Worm (Caenorhabditis elegans) whole organism, mixed stage, embryonic: ENCODE results near the gene sru-30.

ENCODE experiments used
- M03D4.4 ChIP-seq: sonication (generic microtip); optimal IDR thresholded peaks from 2 replicates; lab custom pipeline; 2017; ENCODE audit warnings: mild to moderate bottlenecking, missing genetic modification characterization, missing compliant biosample characterization
- bed-3 ChIP-seq: fragments of 200-800 bp; sonication (Bioruptor generic); optimal IDR thresholded peaks from 3 replicates; lab custom pipeline; 2018; ENCODE audit warnings: mild to moderate bottlenecking, missing genetic modification characterization, moderate library complexity, missing compliant biosample characterization
- blmp-1 ChIP-seq: fragments of 150-350 bp; optimal IDR thresholded peaks from 2 replicates; lab custom pipeline; 2014; ENCODE audit warnings: missing biosample characterization, missing genetic modification characterization
- ceh-39 ChIP-seq: fragments of 150-350 bp; optimal IDR thresholded peaks from 2 replicates; lab custom pipeline; 2014; ENCODE audit warnings: missing biosample characterization, missing genetic modification characterization
- ceh-43 ChIP-seq: fragments of 200-800 bp; sonication (Bioruptor generic); optimal IDR thresholded peaks from 2 replicates; lab custom pipeline; 2018; ENCODE audit warnings: mild to moderate bottlenecking, missing genetic modification characterization, moderate library complexity, missing compliant biosample characterization
- ceh-83 ChIP-seq: fragments of 200-800 bp; sonication (Bioruptor generic); optimal IDR thresholded peaks from 2 replicates; lab custom pipeline; 2018; ENCODE audit warnings: mild to moderate bottlenecking, missing genetic modification characterization, missing compliant biosample characterization
- ces-1 ChIP-seq: fragments of 150-350 bp; optimal IDR thresholded peaks from 2 replicates; lab custom pipeline; 2014; ENCODE audit warnings: missing biosample characterization, missing genetic modification reagents, missing genetic modification characterization
- cnd-1 ChIP-seq: fragments of 200-800 bp; sonication (Bioruptor generic); optimal IDR thresholded peaks from 2 replicates; lab custom pipeline; 2018; ENCODE audit warnings: mild to moderate bottlenecking, missing genetic modification characterization, missing compliant biosample characterization
- drap-1 ChIP-seq: fragments of 200-800 bp; sonication (Bioruptor generic); optimal IDR thresholded peaks from 3 replicates; lab custom pipeline; 2018; ENCODE audit warnings: mild to moderate bottlenecking, missing genetic modification characterization, missing compliant biosample characterization
- elt-1 ChIP-seq: sonication (generic microtip); optimal IDR thresholded peaks from 2 replicates; lab custom pipeline; 2017; ENCODE audit warnings: missing genetic modification characterization, mild to moderate bottlenecking, missing compliant biosample characterization, antibody characterized with exemption, moderate library complexity, borderline replicate concordance; ENCODE audit not compliant: insufficient read depth
- elt-3 ChIP-seq: fragments of 150-350 bp; optimal IDR thresholded peaks from 2 replicates; lab custom pipeline; 2014; ENCODE audit warnings: missing biosample characterization, missing genetic modification characterization
- flh-1 ChIP-seq: fragments of 200-800 bp; sonication (Bioruptor generic); optimal IDR thresholded peaks from 2 replicates; lab custom pipeline; 2018; ENCODE audit warnings: mild to moderate bottlenecking, missing genetic modification characterization, moderate library complexity, missing compliant biosample characterization
- ham-2 ChIP-seq: fragments of 200-800 bp; sonication (Bioruptor generic); optimal IDR thresholded peaks from 2 replicates; lab custom pipeline; 2018; ENCODE audit warnings: mild to moderate bottlenecking, missing genetic modification characterization, missing compliant biosample characterization
- hlh-1 ChIP-seq: fragments of 150-350 bp; optimal IDR thresholded peaks from 2 replicates; lab custom pipeline; 2014; ENCODE audit warnings: missing biosample characterization, missing genetic modification reagents, missing genetic modification characterization
- lin-13 ChIP-seq: fragments of 150-350 bp; optimal IDR thresholded peaks from 2 replicates; lab custom pipeline; 2014; ENCODE audit warnings: missing biosample characterization, missing genetic modification characterization
- lin-32 ChIP-seq: fragments of 200-800 bp; sonication (Bioruptor generic); optimal IDR thresholded peaks from 2 replicates; lab custom pipeline; 2018; ENCODE audit warnings: mild to moderate bottlenecking, missing genetic modification characterization, missing compliant biosample characterization
- lsy-2 ChIP-seq: fragments of 150-350 bp; optimal IDR thresholded peaks from 2 replicates; lab custom pipeline; 2014; ENCODE audit warnings: missing biosample characterization, missing genetic modification characterization
- mab-5 ChIP-seq: fragments of 150-350 bp; optimal IDR thresholded peaks from 2 replicates; lab custom pipeline; 2014; ENCODE audit warnings: missing biosample characterization, missing genetic modification characterization
- mep-1 ChIP-seq: fragments of 150-350 bp; optimal IDR thresholded peaks from 2 replicates; lab custom pipeline; 2017; ENCODE audit warnings: missing biosample characterization, missing genetic modification reagents, missing genetic modification characterization, inconsistent platforms
- mls-2 ChIP-seq: sonication (generic microtip); optimal IDR thresholded peaks from 2 replicates; lab custom pipeline; 2016; ENCODE audit warnings: mild to moderate bottlenecking, missing genetic modification characterization, moderate library complexity, missing compliant biosample characterization
- nhr-2 ChIP-seq: fragments of 150-350 bp; optimal IDR thresholded peaks from 2 replicates; lab custom pipeline; 2014; ENCODE audit warnings: missing biosample characterization, missing genetic modification characterization
- nhr-28 ChIP-seq: fragments of 150-350 bp; optimal IDR thresholded peaks from 2 replicates; lab custom pipeline; 2014; ENCODE audit warnings: missing biosample characterization, missing genetic modification characterization
- nhr-76 ChIP-seq: sonication (generic microtip); optimal IDR thresholded peaks from 2 replicates; lab custom pipeline; 2017; ENCODE audit warnings: missing biosample characterization, missing genetic modification characterization
- pha-4 ChIP-seq: fragments of 150-350 bp; optimal IDR thresholded peaks from 2 replicates; lab custom pipeline; 2018; ENCODE audit warnings: missing biosample characterization, missing genetic modification reagents, missing genetic modification characterization
- sem-2 ChIP-seq: fragments of 200-800 bp; sonication (Bioruptor generic); optimal IDR thresholded peaks from 2 replicates; lab custom pipeline; 2018; ENCODE audit warnings: mild to moderate bottlenecking, missing genetic modification characterization, missing compliant biosample characterization
- snpc-4 ChIP-seq: fragments of 150-350 bp; optimal IDR thresholded peaks from 2 replicates; lab custom pipeline; 2014; ENCODE audit warnings: missing biosample characterization, missing genetic modification characterization
- sptf-1 ChIP-seq: sonication (generic microtip); optimal IDR thresholded peaks from 2 replicates; lab custom pipeline; 2017; ENCODE audit warnings: mild to moderate bottlenecking, missing genetic modification characterization, moderate library complexity, missing compliant biosample characterization
- tbx-8 ChIP-seq: fragments of 200-800 bp; sonication (Bioruptor generic); optimal IDR thresholded peaks from 2 replicates; lab custom pipeline; 2018; ENCODE audit warnings: mild to moderate bottlenecking, missing genetic modification characterization, moderate library complexity, missing compliant biosample characterization
- unc-120 ChIP-seq: sonication (generic microtip); optimal IDR thresholded peaks from 2 replicates; lab custom pipeline; 2017; ENCODE audit warnings: missing genetic modification characterization, missing compliant biosample characterization; ENCODE audit not compliant: poor library complexity, severe bottlenecking
- unc-62 ChIP-seq: fragments of 150-350 bp; optimal IDR thresholded peaks from 2 replicates; lab custom pipeline; 2014; ENCODE audit warnings: missing biosample characterization, missing genetic modification reagents, missing genetic modification characterization
- zip-8 ChIP-seq: fragments of 150-350 bp; optimal IDR thresholded peaks from 2 replicates; lab custom pipeline; 2014; ENCODE audit warnings: missing biosample characterization, missing genetic modification characterization
- ztf-11 ChIP-seq: fragments of 150-350 bp; optimal IDR thresholded peaks from 2 replicates; lab custom pipeline; 2014; ENCODE audit warnings: missing biosample characterization, missing genetic modification characterization

The sru-30 gene

DNA sequence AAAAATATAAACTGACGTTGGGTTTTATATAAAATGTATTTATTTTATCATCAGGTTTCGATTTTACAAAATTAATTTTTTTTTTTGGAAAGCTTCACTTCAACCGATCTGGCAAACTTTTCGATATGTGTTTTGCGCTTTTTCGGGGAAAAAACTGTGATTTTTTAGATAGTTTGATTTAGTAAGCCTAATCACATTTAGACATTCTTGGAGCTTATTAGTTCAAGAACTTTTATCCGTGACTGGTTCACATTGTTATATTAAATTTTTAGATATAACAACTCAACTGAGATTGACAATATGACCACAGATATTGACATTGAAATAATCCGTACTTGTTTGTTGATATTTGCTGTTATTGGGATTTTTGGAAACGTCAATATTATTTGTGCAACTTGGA, 24.1 kb downstream of the sru-30 start, which contains the start of gene srsx-21:
TSS of gene srsx-21 (plus strand) at position 301 of the 400 bp plus-strand sequence.
- TF ChIP-seq blmp-1 (no peak), flh-1 (GFP tag; lab: Kevin White, UChicago) (no peak), sptf-1 (tag; lab: Kevin White, UChicago) (no peak), mab-5 (tag; lab: Kevin White, UChicago) (no peak), nhr-2 (tag; lab: Kevin White, UChicago) (no peak), drap-1 (GFP tag; lab: Kevin White, UChicago) (no peak), nhr-76 (no peak), lsy-2 (tag; lab: Kevin White, UChicago) (no peak), ces-1 (no peak), snpc-4 (tag; lab: Kevin White, UChicago) (no peak)

DNA sequence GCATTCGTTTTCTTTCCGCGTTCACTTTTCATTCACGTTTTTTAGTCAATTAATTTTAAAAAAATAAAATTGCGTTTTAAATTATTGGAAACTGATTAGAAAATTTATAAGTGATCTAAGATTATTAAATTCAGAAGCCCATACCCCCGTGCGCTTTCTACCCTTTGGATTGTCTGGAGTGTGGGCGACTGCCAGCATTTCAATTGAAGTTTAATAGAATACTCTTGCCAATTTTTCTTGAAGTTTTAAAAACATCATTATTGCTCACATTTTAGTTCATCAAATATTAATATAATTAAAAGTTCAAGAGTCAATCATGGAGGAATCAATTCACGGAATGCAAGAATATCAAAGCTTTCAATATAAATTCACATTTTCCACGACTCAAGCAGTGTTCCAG, 27.7 kb downstream of the sru-30 start, which contains the start of gene sru-36:
TSS of gene sru-36 (plus strand) at position 301 of the 400 bp plus-strand sequence.
- TF ChIP-seq ces-1 = no peak
- no peak for TF ChIP-seq ceh-83 (GFP tag; lab: Kevin White, UChicago)
- no peak for TF ChIP-seq ceh-39
- no peak for TF ChIP-seq elt-3 (tag; lab: Kevin White, UChicago)
- no peak for TF ChIP-seq blmp-1
- TF ChIP-seq ham-2 (GFP tag; lab: Kevin White, UChicago) = no peak
- no peak for TF ChIP-seq lin-13
- no peak for TF ChIP-seq drap-1 (GFP tag; lab: Kevin White, UChicago)
- TF ChIP-seq nhr-28 (tag; lab: Kevin White, UChicago) = no peak
- no peak for TF ChIP-seq ceh-43 (GFP tag; lab: Kevin White, UChicago)
- TF ChIP-seq mep-1 (tag; lab: Kevin White, UChicago) = no peak
- no peak for TF ChIP-seq lsy-2 (tag; lab: Kevin White, UChicago)
- TF ChIP-seq zip-8 = no peak

DNA sequence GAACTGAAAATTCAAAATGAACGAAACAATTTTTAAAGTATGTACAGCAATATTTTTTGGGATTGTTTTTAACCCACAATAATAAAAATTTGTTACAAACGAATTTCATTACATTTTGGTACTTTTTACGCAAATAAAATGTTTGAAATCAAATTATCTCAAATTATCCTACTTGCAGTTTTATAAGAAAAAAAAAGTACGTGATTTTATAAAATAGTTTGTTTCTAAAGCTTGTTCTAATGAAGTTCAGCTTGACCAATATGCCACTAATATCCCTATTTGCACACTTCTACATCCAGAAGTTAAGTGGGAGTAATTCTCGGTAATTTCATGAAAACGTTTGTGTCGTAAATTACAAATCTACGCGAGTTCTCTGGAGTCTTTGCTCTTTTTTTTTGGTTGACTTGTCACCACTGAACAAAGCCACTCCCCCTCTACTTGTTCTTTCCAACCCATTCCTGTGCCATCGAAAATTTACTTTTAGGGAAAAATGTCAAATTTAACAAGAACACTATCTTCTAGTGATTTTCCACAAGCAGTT, 29.8 kb downstream of the sru-30 start, which contains the start of gene sru-8:
TSS of gene sru-8 (plus strand) at position 491 of the 541 bp plus-strand sequence.
- TF ChIP-seq unc-120 (tag; lab: Kevin White, UChicago) (no peak), ztf-11 (tag; lab: Kevin White, UChicago) (no peak), cnd-1 (tag; lab: Kevin White, UChicago) (no peak), ces-1 (no peak), blmp-1 (no peak), bed-3 (GFP tag; lab: Kevin White, UChicago) (no peak), ceh-43 (GFP tag; lab: Kevin White, UChicago) (no peak)

DNA sequence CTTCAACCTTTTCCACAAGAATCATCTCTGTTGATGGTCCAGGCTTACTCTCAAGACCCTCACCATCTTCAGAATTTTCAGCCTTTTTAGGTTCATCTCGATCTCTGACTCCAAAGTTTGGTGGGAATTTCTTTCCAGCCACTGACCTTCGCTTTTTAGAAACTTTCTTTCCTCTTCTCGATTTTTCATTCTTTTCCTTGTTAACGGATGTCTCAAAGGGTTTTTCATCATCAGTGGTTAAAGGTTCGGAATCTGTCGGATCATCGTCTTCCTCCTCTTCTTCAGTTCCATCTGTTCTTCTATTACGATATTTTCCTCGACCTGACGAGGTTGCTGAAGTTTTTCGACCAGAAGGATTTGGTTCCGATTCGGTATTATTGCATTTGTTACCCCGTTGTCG, 34.9 kb downstream of the sru-30 start:
- TF ChIP-seq ceh-39 = no peak
- TF ChIP-seq ces-1 = no peak
- no peak for TF ChIP-seq nhr-2 (tag; lab: Kevin White, UChicago)
- TF ChIP-seq tbx-8 = no peak
- no peak for TF ChIP-seq sptf-1 (tag; lab: Kevin White, UChicago)
- TF ChIP-seq ham-2 (GFP tag; lab: Kevin White, UChicago) = no peak
- no peak for TF ChIP-seq mep-1 (tag; lab: Kevin White, UChicago)
- no peak for TF ChIP-seq cnd-1 (tag; lab: Kevin White, UChicago)
- TF ChIP-seq sem-2 (GFP tag; lab: Kevin White, UChicago) = no peak
- no peak for TF ChIP-seq zip-8
- TF ChIP-seq elt-1 (tag; lab: Kevin White, UChicago) = no peak
- no peak for TF ChIP-seq bed-3 (GFP tag; lab: Kevin White, UChicago)
- TF ChIP-seq lin-32 (GFP tag; lab: Kevin White, UChicago) = no peak
- TF ChIP-seq M03D4.4 (tag; lab: Kevin White, UChicago) = no peak
- TF ChIP-seq lin-13 = no peak

DNA sequence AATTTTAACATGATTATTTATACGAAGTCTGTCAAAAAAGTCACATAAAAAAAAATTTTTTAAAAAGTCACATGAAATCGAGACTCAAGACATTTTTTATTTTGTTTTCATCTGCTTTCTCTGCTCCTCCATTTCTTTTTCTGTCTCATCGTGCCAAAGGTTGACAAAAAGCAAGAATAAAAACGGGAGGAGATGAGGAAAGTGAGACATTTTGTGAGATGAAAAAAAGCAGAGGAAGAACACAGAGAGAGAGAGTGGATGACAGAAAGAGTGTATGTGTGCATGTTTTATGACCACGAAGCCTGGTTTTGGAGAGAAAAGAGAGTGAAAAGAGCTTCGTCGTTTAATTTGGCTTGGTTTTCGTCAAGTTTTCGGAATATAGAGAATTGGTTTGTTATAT, 40.2 kb downstream of the sru-30 start:
- TF ChIP-seq sptf-1 (tag; lab: Kevin White, UChicago) (no peak), hlh-1 (tag; lab: Kevin White, UChicago) (no peak), ceh-83 (GFP tag; lab: Kevin White, UChicago) (no peak), unc-62 (GFP tag; lab: Kevin White, UChicago) (no peak), mls-2 (tag; lab: Kevin White, UChicago) (no peak), elt-1 (tag; lab: Kevin White, UChicago) (no peak), pha-4 (tag; lab: Kevin White, UChicago) (no peak), ham-2 (GFP tag; lab: Kevin White, UChicago) (no peak), bed-3 (GFP tag; lab: Kevin White, UChicago) (no peak), tbx-8 (no peak), mep-1 (tag; lab: Kevin White, UChicago) (no peak), lsy-2 (tag; lab: Kevin White, UChicago) (no peak), nhr-2 (tag; lab: Kevin White, UChicago) (no peak)
